Fruit fly (Drosophila melanogaster): Measurements from ENCODE around the gene CG31342.

Gene CG31342

dm6 chr3R:12980628-12981219 lies 5.1 kb upstream of the CG31342 start, which contains the start of gene Paip2 (continued):
- peak; percentile 97 for TF ChIP-seq CG2129 (GFP tag; IDR thresholded peaks at IDR 0.05; ENCODE audit: partially characterized antibody)
- peak; percentile 66 for TF ChIP-seq CG8478 (optimal IDR thresholded peaks at IDR 0.05)
- peak; percentile 98 for TF ChIP-seq hbn (GFP tag; IDR thresholded peaks at IDR 0.05; ENCODE audit: partially characterized antibody)
- TF ChIP-seq CG2120 (GFP tag; optimal IDR thresholded peaks at IDR 0.05): peak; percentile 6
- TF ChIP-seq dmrt11E (tag; optimal IDR thresholded peaks at IDR 0.05): peak; percentile 23
- TF ChIP-seq HmgD (GFP tag; optimal IDR thresholded peaks at IDR 0.05): peak; percentile 65
- peak; percentile 99 for TF ChIP-seq sna (GFP tag; IDR thresholded peaks at IDR 0.05; ENCODE audit: partially characterized antibody)
- peak; percentile 60 for TF ChIP-seq CG2712 (tag; optimal IDR thresholded peaks at IDR 0.05)
- no peak for TF ChIP-seq TFAM (GFP tag; optimal IDR thresholded peaks at IDR 0.05)
- TF ChIP-seq prd (optimal IDR thresholded peaks at IDR 0.05): no peak
- no peak for TF ChIP-seq prd (GFP tag; IDR thresholded peaks at IDR 0.05)
- TF ChIP-seq CG9932 (GFP tag; IDR thresholded peaks at IDR 0.05): peak; percentile 42; the same call in 1 of the 2 replicates
- no peak for TF ChIP-seq sens-2 (GFP tag; IDR thresholded peaks at IDR 0.05)
- no peak for TF ChIP-seq CG7987 (GFP tag; optimal IDR thresholded peaks at IDR 0.05)
- TF ChIP-seq zf30C (GFP tag; optimal IDR thresholded peaks at IDR 0.05): no peak
- TF ChIP-seq nau (GFP tag; optimal IDR thresholded peaks at IDR 0.05): no peak
- TF ChIP-seq NfI (GFP tag; optimal IDR thresholded peaks at IDR 0.05): peak; percentile 5
- TF ChIP-seq lbe (GFP tag; optimal IDR thresholded peaks at IDR 0.05): peak; percentile 16
- TF ChIP-seq sens (GFP tag): peak; percentile 70
- peak; percentile 44 for TF ChIP-seq CG34376 (GFP tag; optimal IDR thresholded peaks at IDR 0.05)
- TF ChIP-seq CG14050 (GFP tag; IDR thresholded peaks at IDR 0.05): no peak
- peak; percentile 2 for TF ChIP-seq CG18262 (tag; optimal IDR thresholded peaks at IDR 0.05)
- peak; percentile 71 for TF ChIP-seq CG1603 (tag; optimal IDR thresholded peaks at IDR 0.05)
- no peak for TF ChIP-seq Poxn (GFP tag; IDR thresholded peaks at IDR 0.05)
- no peak for TF ChIP-seq zfh2 (GFP tag; optimal IDR thresholded peaks at IDR 0.05)
- TF ChIP-seq CG10209 (GFP tag; optimal IDR thresholded peaks at IDR 0.05): no peak
- TF ChIP-seq eve (GFP tag; optimal IDR thresholded peaks at IDR 0.05): no peak
- TF ChIP-seq ind (GFP tag; optimal IDR thresholded peaks at IDR 0.05): no peak
- TF ChIP-seq CG2202 (tag; optimal IDR thresholded peaks at IDR 0.05): no peak
- peak; percentile 1 for TF ChIP-seq CG8944 (GFP tag; optimal IDR thresholded peaks at IDR 0.05)
- no peak for TF ChIP-seq sima (GFP tag; optimal IDR thresholded peaks at IDR 0.05)
- TF ChIP-seq CG16863 (GFP tag; optimal IDR thresholded peaks at IDR 0.05): no peak
- TF ChIP-seq CG12104 (GFP tag; optimal IDR thresholded peaks at IDR 0.05): peak; percentile 34
- TF ChIP-seq gsb (GFP tag; IDR thresholded peaks at IDR 0.05): no peak
- peak; percentile 71 for TF ChIP-seq sd (tag; optimal IDR thresholded peaks at IDR 0.05)
- peak; percentile 79 for TF ChIP-seq Sin3A (optimal IDR thresholded peaks at IDR 0.05)
- peak; percentile 98 for TF ChIP-seq hb (GFP tag; IDR thresholded peaks at IDR 0.05; ENCODE audit: partially characterized antibody)
- TF ChIP-seq CG6813 (GFP tag; optimal IDR thresholded peaks at IDR 0.05): no peak
- TF ChIP-seq Oaz (GFP tag; IDR thresholded peaks at IDR 0.05): no peak
- TF ChIP-seq Ets65A (GFP tag): peak; percentile 92
- TF ChIP-seq Gug (GFP tag; IDR thresholded peaks at IDR 0.05): no peak
- TF ChIP-seq Aef1 (GFP tag; IDR thresholded peaks at IDR 0.05): no peak
- TF ChIP-seq sqz (GFP tag; optimal IDR thresholded peaks at IDR 0.05): peak; percentile 81
- TF ChIP-seq lola (GFP tag; optimal IDR thresholded peaks at IDR 0.05): peak in 1 of 3 experiments; percentile 32
- peak; percentile 68 for TF ChIP-seq grn (GFP tag; optimal IDR thresholded peaks at IDR 0.05)
- TF ChIP-seq pho (GFP tag; optimal IDR thresholded peaks at IDR 0.05): peak; percentile 8
- TF ChIP-seq Stat92E (GFP tag; optimal IDR thresholded peaks at IDR 0.05): peak in 1 of 3 experiments; percentile 77
- TF ChIP-seq HmgZ (tag; optimal IDR thresholded peaks at IDR 0.05): peak; percentile 43
- no peak for TF ChIP-seq pb (GFP tag; optimal IDR thresholded peaks at IDR 0.05)
- TF ChIP-seq bcd (GFP tag; optimal IDR thresholded peaks at IDR 0.05): no peak
- TF ChIP-seq CG30403 (GFP tag; optimal IDR thresholded peaks at IDR 0.05): no peak
- TF ChIP-seq CTCF (GFP tag; optimal IDR thresholded peaks at IDR 0.05): peak; percentile 91
